Fruit fly (Drosophila melanogaster) whole organism: Measurements from ENCODE around the gene CG9961.

Source experiments
- CG8478 ChIP-seq: fragments of >200 bp; optimal IDR thresholded peaks from 2 replicates; lab custom pipeline; 2018; ENCODE audit warnings: inconsistent platforms
- Dll ChIP-seq: fragments of >200 bp; optimal IDR thresholded peaks from 2 replicates; lab custom pipeline; 2017
- EcR ChIP-seq, 2 experiments: fragments of >200 bp; optimal IDR thresholded peaks; 2 replicates each; lab custom pipeline; 2017; ENCODE audit warnings: missing biosample characterization in 2 of 2, missing genetic modification characterization in 2 of 2, missing genetic modification reagents in 2 of 2
- pan ChIP-seq: fragments of >200 bp; optimal IDR thresholded peaks from 2 replicates; lab custom pipeline; 2017
- usp ChIP-seq: fragments of >200 bp; optimal IDR thresholded peaks from 2 replicates; lab custom pipeline; 2017; ENCODE audit warnings: missing biosample characterization, missing genetic modification characterization, mixed read lengths

DNA sequence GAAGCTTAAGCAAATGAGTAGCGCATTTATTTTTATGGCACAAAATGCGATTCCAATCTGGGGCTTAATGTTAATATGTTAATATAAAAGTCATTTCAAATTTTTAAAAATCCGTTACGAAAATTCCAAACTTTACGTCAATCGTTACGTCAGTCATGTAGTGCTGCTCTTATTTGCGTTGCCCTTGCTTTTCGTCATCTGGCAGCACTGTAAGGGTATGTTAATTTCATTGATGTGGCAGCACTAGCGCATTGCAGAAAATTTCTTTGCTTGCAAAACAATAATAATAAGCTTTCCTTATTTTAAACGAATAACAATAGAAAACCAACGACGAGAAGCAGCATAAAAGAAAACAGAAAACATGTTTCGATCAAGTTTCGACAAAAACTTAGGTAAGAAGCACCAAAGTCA is 4.9 kb downstream of the CG9961 start, which contains the start of gene Hrs:
- TF ChIP-seq CG8478 (lab: Kevin White, UChicago) = no peak
- no peak for TF ChIP-seq Dll (lab: Kevin White, UChicago)
- TF ChIP-seq pan = no peak
- TF ChIP-seq EcR (GFP tag; optimal IDR thresholded peaks at IDR 0.05; lab: Kevin White, UChicago) = no peak
- no peak for TF ChIP-seq usp (GFP tag; lab: Kevin White, UChicago)
